Worm (Caenorhabditis elegans): ENCODE results near the gene ins-39.

The ins-39 gene

DNA sequence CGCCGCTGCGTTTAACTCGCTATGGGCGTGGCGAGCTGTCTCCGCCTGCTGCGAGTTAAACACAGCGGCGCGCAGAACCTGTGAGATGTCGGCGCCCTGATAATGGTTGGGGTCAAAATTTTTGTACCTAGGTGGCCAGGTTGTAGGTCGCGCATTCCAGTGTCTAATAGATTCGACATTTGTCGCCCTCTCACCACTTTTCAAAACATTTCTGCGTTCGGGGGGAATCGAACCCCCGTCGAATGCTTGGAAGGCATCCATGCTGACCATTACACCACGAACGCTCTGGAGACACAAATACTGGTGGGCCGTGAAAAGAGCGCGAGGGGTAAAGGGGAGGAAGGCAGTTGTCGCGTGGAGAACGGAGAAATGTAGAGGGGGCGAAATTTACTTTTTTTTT lies 35.2 kb upstream of the ins-39 start (continued):
- TF ChIP-seq ces-1 (GFP tag; optimal IDR thresholded peaks at IDR 0.05) (no peak), C04F5.9 (tag; optimal IDR thresholded peaks at IDR 0.05) (no peak), swsn-7 (tag; optimal IDR thresholded peaks at IDR 0.05) (peak; percentile 33), ztf-11 (tag; optimal IDR thresholded peaks at IDR 0.05) (no peak), fkh-8 (tag; optimal IDR thresholded peaks at IDR 0.05) (peak; percentile 60), tlp-1 (tag; optimal IDR thresholded peaks at IDR 0.05) (no peak), nhr-19 (GFP tag; conservative IDR thresholded peaks at IDR 0.05) (peak; percentile 64), aha-1 (tag; optimal IDR thresholded peaks at IDR 0.05) (no peak), nhr-28 (tag; optimal IDR thresholded peaks at IDR 0.05) (no peak), Y116A8C.19 (tag; optimal IDR thresholded peaks at IDR 0.05; ENCODE audit: borderline replicate concordance) (no peak), pag-3 (tag; optimal IDR thresholded peaks at IDR 0.05; ENCODE audit: borderline replicate concordance, insufficient read depth) (no peak), fos-1 (tag; optimal IDR thresholded peaks at IDR 0.05) (peak; percentile 36), nhr-12 (tag; optimal IDR thresholded peaks at IDR 0.05) (no peak), C34B4.2 (tag; optimal IDR thresholded peaks at IDR 0.05) (no peak), nhr-11 (tag; optimal IDR thresholded peaks at IDR 0.05) (no peak), mab-9 (GFP tag; IDR thresholded peaks at IDR 0.05) (no peak), tbx-2 (tag; optimal IDR thresholded peaks at IDR 0.05) (peak; percentile 4), unc-130 (tag; optimal IDR thresholded peaks at IDR 0.05) (no peak), isw-1 (GFP tag; IDR thresholded peaks at IDR 0.05) (no peak), vab-15 (tag; optimal IDR thresholded peaks at IDR 0.05) (no peak), grh-1 (GFP tag; IDR thresholded peaks at IDR 0.05) (peak; percentile 41), sup-37 (GFP tag; optimal IDR thresholded peaks at IDR 0.05) (no peak), lin-39 (tag; optimal IDR thresholded peaks at IDR 0.05) (no peak), nhr-20 (tag; optimal IDR thresholded peaks at IDR 0.05) (peak; percentile 34), xbp-1 (tag; optimal IDR thresholded peaks at IDR 0.05) (peak; percentile 25), nhr-84 (tag; optimal IDR thresholded peaks at IDR 0.05) (no peak), C16A3.4 (tag; optimal IDR thresholded peaks at IDR 0.05) (peak; percentile 9), nhr-237 (tag; optimal IDR thresholded peaks at IDR 0.05) (no peak), ets-5 (GFP tag; IDR thresholded peaks at IDR 0.05) (no peak), nhr-77 (tag; optimal IDR thresholded peaks at IDR 0.05) (peak; percentile 32), lin-14 (GFP tag; optimal IDR thresholded peaks at IDR 0.05) (peak; percentile 49), alr-1 (tag; optimal IDR thresholded peaks at IDR 0.05; ENCODE audit: borderline replicate concordance) (no peak), blmp-1 (tag; optimal IDR thresholded peaks at IDR 0.05) (no peak), ceh-8 (GFP tag; optimal IDR thresholded peaks at IDR 0.05) (peak; percentile 55), ceh-63 (GFP tag; optimal IDR thresholded peaks at IDR 0.05) (no peak), ceh-82 (tag; optimal IDR thresholded peaks at IDR 0.05) (peak; percentile 33 to 65 (median 58)), elt-3 (tag; optimal IDR thresholded peaks at IDR 0.05) (no peak), irx-1 (tag; optimal IDR thresholded peaks at IDR 0.05) (peak; percentile 44), aly-2 (tag; optimal IDR thresholded peaks at IDR 0.05) (no peak), nhr-71 (tag; optimal IDR thresholded peaks at IDR 0.05) (peak; percentile 44), mdl-1 (tag; optimal IDR thresholded peaks at IDR 0.05) (peak in 1 of 2 experiments; percentile 71), unc-98 (GFP tag; IDR thresholded peaks at IDR 0.05) (no peak), mep-1 (tag; optimal IDR thresholded peaks at IDR 0.05) (peak; percentile 42), fkh-4 (tag; optimal IDR thresholded peaks at IDR 0.05; ENCODE audit: borderline replicate concordance) (no peak), sox-4 (tag; optimal IDR thresholded peaks at IDR 0.05) (no peak), hlh-17 (GFP tag; optimal IDR thresholded peaks at IDR 0.05; ENCODE audit: borderline replicate concordance) (no peak), nhr-85 (tag) (no peak), jun-1 (tag; optimal IDR thresholded peaks at IDR 0.05) (peak; percentile 68), hlh-4 (tag; optimal IDR thresholded peaks at IDR 0.05) (no peak)

Measured in whole organism, L1 larva.